Fruit fly (Drosophila melanogaster) whole organism, embryonic: ENCODE data around the gene Trmt6.
A peak's percentile ranks its signal among the peaks of the same experiment; 100 is the strongest.

Source experiments
- Bgb ChIP-seq: fragments of 200-800 bp; sonication (Bioruptor generic); IDR thresholded peaks from 2 replicates; pipeline ENCODE4 v1.3.6; 2022; ENCODE audit warnings: missing biosample characterization, missing genetic modification characterization; ENCODE audit not compliant: partially characterized antibody
- CG10366 ChIP-seq: fragments of 200-800 bp; sonication (Bioruptor generic); IDR thresholded peaks from 2 replicates; pipeline ENCODE4 v1.3.6; 2022; ENCODE audit warnings: missing biosample characterization, missing genetic modification characterization
- CG11085 ChIP-seq: fragments of 200-800 bp; sonication (Bioruptor generic); IDR thresholded peaks from 2 replicates; pipeline ENCODE4 v1.3.6; 2022; ENCODE audit warnings: missing biosample characterization, missing genetic modification characterization
- CG11723 ChIP-seq: fragments of 200-800 bp; sonication (Bioruptor generic); optimal IDR thresholded peaks from 2 replicates; lab custom pipeline; 2017; ENCODE audit warnings: missing biosample characterization, mild to moderate bottlenecking, missing genetic modification characterization
- CG13287 ChIP-seq: fragments of 200-800 bp; sonication (Bioruptor generic); IDR thresholded peaks from 2 replicates; pipeline ENCODE4 v1.3.6; 2022; ENCODE audit warnings: missing biosample characterization, missing genetic modification characterization; ENCODE audit not compliant: partially characterized antibody
- CG14965 ChIP-seq: fragments of 200-800 bp; sonication (Bioruptor generic); optimal IDR thresholded peaks from 2 replicates; lab custom pipeline; 2016; ENCODE audit warnings: missing biosample characterization, missing genetic modification characterization, borderline replicate concordance
- CG15011 ChIP-seq: fragments of 200-800 bp; sonication (Bioruptor generic); optimal IDR thresholded peaks from 3 replicates; lab custom pipeline; 2018; ENCODE audit warnings: missing biosample characterization, mild to moderate bottlenecking, missing genetic modification characterization
- CG17568 ChIP-seq: fragments of 200-800 bp; sonication (Bioruptor generic); optimal IDR thresholded peaks from 2 replicates; lab custom pipeline; 2018; ENCODE audit warnings: missing biosample characterization, mild to moderate bottlenecking, missing genetic modification characterization, moderate library complexity
- CG17829 ChIP-seq: fragments of 200-800 bp; optimal IDR thresholded peaks from 2 replicates; lab custom pipeline; 2019; ENCODE audit warnings: missing biosample characterization, mild to moderate bottlenecking, missing genetic modification characterization, moderate library complexity
- CG32767 ChIP-seq: fragments of 200-800 bp; sonication (Bioruptor generic); IDR thresholded peaks from 2 replicates; pipeline ENCODE4 v1.3.6; 2022; ENCODE audit warnings: missing biosample characterization, missing genetic modification characterization
- CG33557 ChIP-seq: fragments of 200-800 bp; sonication (Bioruptor generic); optimal IDR thresholded peaks from 2 replicates; lab custom pipeline; 2019; ENCODE audit warnings: missing biosample characterization, mild to moderate bottlenecking, missing genetic modification characterization, moderate library complexity
- CG3407 ChIP-seq: fragments of 200-800 bp; sonication (Bioruptor generic); optimal IDR thresholded peaks from 2 replicates; lab custom pipeline; 2018; ENCODE audit warnings: missing biosample characterization, mild to moderate bottlenecking, missing genetic modification characterization
- CG3847 ChIP-seq: fragments of 200-800 bp; sonication (Bioruptor generic); IDR thresholded peaks from 2 replicates; pipeline ENCODE4 v1.3.6; 2022; ENCODE audit warnings: missing biosample characterization, missing genetic modification characterization
- CG4360 ChIP-seq: fragments of 200-800 bp; sonication (Bioruptor generic); IDR thresholded peaks from 2 replicates; pipeline ENCODE4 v1.3.6; 2022; ENCODE audit warnings: missing biosample characterization, missing genetic modification characterization
- CG4404 ChIP-seq: fragments of 200-800 bp; sonication (Bioruptor generic); IDR thresholded peaks from 2 replicates; pipeline ENCODE4 v1.3.6; 2022; ENCODE audit warnings: missing biosample characterization, missing genetic modification characterization
- CG7745 ChIP-seq: fragments of 200-800 bp; sonication (Bioruptor generic); optimal IDR thresholded peaks from 2 replicates; lab custom pipeline; 2018; ENCODE audit warnings: missing biosample characterization, mild to moderate bottlenecking, missing genetic modification characterization, moderate library complexity
- E2f2 ChIP-seq: fragments of 200-800 bp; sonication (Bioruptor generic); IDR thresholded peaks from 2 replicates; pipeline ENCODE4 v1.3.6; 2022; ENCODE audit warnings: missing biosample characterization, missing genetic modification characterization
- HHEX ChIP-seq: fragments of 200-800 bp; sonication (Bioruptor generic); optimal IDR thresholded peaks from 3 replicates; lab custom pipeline; 2017; ENCODE audit warnings: missing biosample characterization, mild to moderate bottlenecking, missing genetic modification characterization, missing genetic modification reagents
- Hr3 ChIP-seq: fragments of 200-800 bp; sonication (Bioruptor generic); optimal IDR thresholded peaks from 3 replicates; lab custom pipeline; 2016; ENCODE audit warnings: missing biosample characterization, missing genetic modification characterization
- Hr39 ChIP-seq: fragments of >200 bp; optimal IDR thresholded peaks from 2 replicates; lab custom pipeline; 2017
- Med ChIP-seq: fragments of 200-800 bp; sonication (Bioruptor generic); peaks from one replicate; lab custom pipeline; 2016; ENCODE audit warnings: missing biosample characterization, missing genetic modification characterization, mild to moderate bottlenecking, inconsistent platforms, moderate library complexity
- Meics ChIP-seq: fragments of 200-800 bp; sonication (Bioruptor generic); optimal IDR thresholded peaks from 2 replicates; lab custom pipeline; 2017; ENCODE audit warnings: missing biosample characterization, mild to moderate bottlenecking, missing genetic modification characterization
- Opbp ChIP-seq: fragments of 200-800 bp; sonication (Bioruptor generic); IDR thresholded peaks from 3 replicates; pipeline ENCODE4 v1.3.6; 2022; ENCODE audit warnings: missing biosample characterization, missing genetic modification characterization; ENCODE audit not compliant: partially characterized antibody
- Spps ChIP-seq: fragments of 200-800 bp; sonication (Bioruptor generic); optimal IDR thresholded peaks from 2 replicates; lab custom pipeline; 2018; ENCODE audit warnings: missing biosample characterization, mild to moderate bottlenecking, missing genetic modification characterization
- Stat92E ChIP-seq, 3 experiments: fragments of >200 bp in 2 of 3; fragments of 200-800 bp in 1 of 3; sonication (Bioruptor generic) in 1 of 3; optimal IDR thresholded peaks; 2 replicates each; lab custom pipeline; 2017 to 2019; ENCODE audit warnings: missing biosample characterization in 3 of 3, missing genetic modification characterization in 3 of 3, mild to moderate bottlenecking in 1 of 3, moderate library complexity in 1 of 3
- TFAM ChIP-seq: fragments of 200-800 bp; sonication (Bioruptor generic); optimal IDR thresholded peaks from 2 replicates; lab custom pipeline; 2017; ENCODE audit warnings: missing biosample characterization, missing genetic modification characterization, inconsistent platforms
- abd-A ChIP-seq: fragments of 200-800 bp; sonication (Bioruptor generic); optimal IDR thresholded peaks from 3 replicates; lab custom pipeline; 2019; ENCODE audit warnings: missing biosample characterization, mild to moderate bottlenecking, missing genetic modification characterization, moderate library complexity
- amos ChIP-seq: fragments of 200-800 bp; sonication (Bioruptor generic); IDR thresholded peaks from 2 replicates; pipeline ENCODE4 v1.3.6; 2022; ENCODE audit warnings: missing biosample characterization, missing genetic modification characterization; ENCODE audit not compliant: partially characterized antibody
- bowl ChIP-seq: fragments of 200-800 bp; sonication (Bioruptor generic); IDR thresholded peaks from 2 replicates; pipeline ENCODE4 v1.3.6; 2022; ENCODE audit warnings: missing biosample characterization, missing genetic modification characterization
- caup ChIP-seq: fragments of 200-800 bp; sonication (Bioruptor generic); optimal IDR thresholded peaks from 3 replicates; lab custom pipeline; 2017; ENCODE audit warnings: missing biosample characterization, mild to moderate bottlenecking, missing genetic modification characterization, moderate library complexity; ENCODE audit not compliant: severe bottlenecking
- chif ChIP-seq, 2 experiments: fragments of 200-800 bp; sonication (Bioruptor generic); optimal IDR thresholded peaks; 3 replicates each; lab custom pipeline; 2016; ENCODE audit warnings: missing biosample characterization in 2 of 2, missing genetic modification characterization in 2 of 2
- gce ChIP-seq: fragments of 200-800 bp; sonication (Bioruptor generic); IDR thresholded peaks from 3 replicates; pipeline ENCODE4 v1.3.6; 2022; ENCODE audit warnings: missing biosample characterization, missing genetic modification characterization
- gsb-n ChIP-seq: fragments of 200-800 bp; sonication (Bioruptor generic); optimal IDR thresholded peaks from 3 replicates; lab custom pipeline; 2018; ENCODE audit warnings: missing biosample characterization, mild to moderate bottlenecking, missing genetic modification characterization
- hb ChIP-seq: fragments of 200-800 bp; sonication (Bioruptor generic); IDR thresholded peaks from 3 replicates; pipeline ENCODE4 v1.3.6; 2022; ENCODE audit warnings: missing biosample characterization, missing genetic modification characterization; ENCODE audit not compliant: partially characterized antibody
- lab ChIP-seq: fragments of 200-800 bp; sonication (Bioruptor generic); optimal IDR thresholded peaks from 3 replicates; lab custom pipeline; 2017; ENCODE audit warnings: missing biosample characterization, missing genetic modification characterization, mild to moderate bottlenecking, moderate library complexity, missing genetic modification reagents
- lov ChIP-seq, 2 experiments: fragments of 200-800 bp in 1 of 2; fragments of >200 bp in 1 of 2; sonication (Bioruptor generic) in 1 of 2; IDR thresholded peaks in 1 of 2; optimal IDR thresholded peaks in 1 of 2; 2 replicates in 1 of 2; 3 replicates in 1 of 2; pipeline versions ENCODE4 v1.3.6 to Lab custom; 2017 to 2022; ENCODE audit warnings: missing biosample characterization in 1 of 2, missing genetic modification characterization in 1 of 2
- pros ChIP-seq: fragments of 200-800 bp; sonication (Bioruptor generic); optimal IDR thresholded peaks from 3 replicates; lab custom pipeline; 2019; ENCODE audit warnings: missing biosample characterization, mild to moderate bottlenecking, missing genetic modification characterization, moderate library complexity
- sd ChIP-seq: fragments of 200-800 bp; sonication (Bioruptor generic); optimal IDR thresholded peaks from 3 replicates; lab custom pipeline; 2018; ENCODE audit warnings: missing biosample characterization, mild to moderate bottlenecking, missing genetic modification characterization, moderate library complexity
- seq ChIP-seq: fragments of 200-800 bp; sonication (Bioruptor generic); IDR thresholded peaks from 2 replicates; pipeline ENCODE4 v1.3.6; 2022; ENCODE audit warnings: missing biosample characterization, missing genetic modification characterization
- sna ChIP-seq: fragments of 200-800 bp; sonication (Bioruptor generic); IDR thresholded peaks from 2 replicates; pipeline ENCODE4 v1.3.6; 2022; ENCODE audit warnings: missing biosample characterization, missing genetic modification characterization; ENCODE audit not compliant: partially characterized antibody
- so ChIP-seq: fragments of 200-800 bp; sonication (Bioruptor generic); IDR thresholded peaks from 3 replicates; pipeline ENCODE4 v1.3.6; 2022; ENCODE audit warnings: missing biosample characterization, missing genetic modification characterization
- sqz ChIP-seq: fragments of 200-800 bp; sonication (Bioruptor generic); optimal IDR thresholded peaks from 3 replicates; lab custom pipeline; 2018; ENCODE audit warnings: missing biosample characterization, mild to moderate bottlenecking, missing genetic modification characterization
- ssp ChIP-seq: fragments of 200-800 bp; sonication (Bioruptor generic); IDR thresholded peaks from 2 replicates; pipeline ENCODE4 v1.3.6; 2022; ENCODE audit warnings: missing biosample characterization, missing genetic modification characterization
- trem ChIP-seq: fragments of 200-800 bp; optimal IDR thresholded peaks from 3 replicates; lab custom pipeline; 2019; ENCODE audit warnings: missing biosample characterization, mild to moderate bottlenecking, missing genetic modification characterization, moderate library complexity
- unc-4 ChIP-seq: fragments of 200-800 bp; sonication (Bioruptor generic); IDR thresholded peaks from 2 replicates; pipeline ENCODE4 v1.3.6; 2022; ENCODE audit warnings: missing biosample characterization, missing genetic modification characterization; ENCODE audit not compliant: partially characterized antibody

Gene Trmt6

DNA sequence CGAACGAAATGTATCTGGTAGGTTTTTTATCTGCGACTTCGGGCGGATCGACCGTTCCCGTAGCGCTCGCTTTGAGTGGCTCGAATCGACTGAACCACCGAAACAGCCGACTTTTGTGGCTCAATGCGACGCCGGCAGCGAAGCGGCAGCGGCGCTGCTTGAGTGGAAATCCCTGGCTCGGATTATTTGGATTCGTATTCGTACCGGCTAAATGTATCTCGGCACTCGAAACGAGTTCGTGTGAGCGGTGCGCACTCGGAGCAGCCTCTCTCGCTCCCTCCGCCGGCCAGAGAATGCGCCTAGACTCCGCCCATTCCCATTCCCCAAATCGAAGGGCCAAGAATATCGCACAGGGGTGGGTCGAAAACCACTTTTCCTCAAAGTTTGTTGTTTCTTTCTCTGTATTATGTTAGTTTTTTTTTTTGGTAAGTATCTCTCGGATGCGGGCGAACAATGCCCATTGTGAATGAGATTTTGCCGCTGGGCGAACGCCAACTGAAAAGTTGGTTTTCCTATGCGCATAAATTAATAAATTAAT is 26.0 kb downstream of the Trmt6 start (continued):
- TF ChIP-seq HHEX (GFP tag; lab: Kevin White, UChicago) (no peak), sqz (GFP tag; lab: Kevin White, UChicago) (peak; percentile 84), CG15011 (no peak), Spps (tag; lab: Kevin White, UChicago) (no peak), Stat92E (GFP tag; optimal IDR thresholded peaks at IDR 0.05; lab: Kevin White, UChicago) (peak in 1 of 3 experiments; percentile 13), CG11085 (GFP tag; lab: Robert Waterston, UW) (no peak), Med (GFP tag; lab: Kevin White, UChicago) (peak; percentile 72), CG13287 (GFP tag; lab: Robert Waterston, UW) (peak; percentile 57), Hr39 (lab: Kevin White, UChicago) (no peak), pros (GFP tag; lab: Kevin White, UChicago) (peak; percentile 66), bowl (GFP tag; lab: Robert Waterston, UW) (no peak), amos (peak; percentile 60; the same call in 1 of the 2 replicates), sd (tag; lab: Kevin White, UChicago) (peak; percentile 74), CG11723 (GFP tag; lab: Kevin White, UChicago) (no peak), CG3847 (no peak), lab (GFP tag; lab: Kevin White, UChicago) (no peak), CG17829 (tag; lab: Kevin White, UChicago) (no peak), CG4360 (GFP tag; lab: Robert Waterston, UW) (0 out of 2 replicates have a peak, but pooled peaks have one; percentile 9), gce (no peak), Bgb (GFP tag; lab: Robert Waterston, UW) (peak; percentile 70; the same call in 1 of the 2 replicates), CG14965 (GFP tag; lab: Kevin White, UChicago) (no peak), sna (GFP tag; lab: Robert Waterston, UW) (peak; percentile 62; the same call in 1 of the 2 replicates), CG7745 (no peak), Hr3 (no peak), hb (GFP tag; lab: Robert Waterston, UW) (no peak), chif (GFP tag; optimal IDR thresholded peaks at IDR 0.05; lab: Kevin White, UChicago) (no peak), Opbp (peak; percentile 73; the same call in 2 of the 3 replicates), TFAM (no peak), CG32767 (GFP tag; lab: Robert Waterston, UW) (0 out of 2 replicates have a peak, but pooled peaks have one; percentile 31), so (GFP tag; lab: Robert Waterston, UW) (0 out of 3 replicates have a peak, but pooled peaks have one; percentile 14), unc-4 (peak; percentile 39; the same call in 1 of the 2 replicates), CG33557 (GFP tag; lab: Kevin White, UChicago) (no peak), abd-A (tag; lab: Kevin White, UChicago) (peak; percentile 52), lov (optimal IDR thresholded peaks at IDR 0.05; lab: Kevin White, UChicago) (no peak), lov (GFP tag; IDR thresholded peaks at IDR 0.05; lab: Robert Waterston, UW) (0 out of 3 replicates have a peak, but pooled peaks have one; percentile 34), E2f2 (GFP tag; lab: Robert Waterston, UW) (no peak), trem (tag; lab: Kevin White, UChicago) (peak; percentile 15), gsb-n (tag; lab: Kevin White, UChicago) (no peak), ssp (GFP tag; lab: Robert Waterston, UW) (no peak), CG17568 (GFP tag; lab: Kevin White, UChicago) (peak; percentile 25), caup (no peak), seq (peak; percentile 55; the same call in 1 of the 2 replicates), Meics (GFP tag; lab: Kevin White, UChicago) (no peak), CG3407 (GFP tag; lab: Kevin White, UChicago) (no peak), CG4404 (GFP tag; lab: Robert Waterston, UW) (no peak), CG10366 (GFP tag; lab: Robert Waterston, UW) (no peak)
